Worm (Caenorhabditis elegans) whole organism, young adult: ENCODE measurements around the gene rpi-2.

Experiments used
- B0019.2 ChIP-seq: fragments of 200-800 bp; sonication (Bioruptor generic); conservative IDR thresholded peaks from 2 replicates; pipeline ENCODE4 v1.3.6; 2022; ENCODE audit warnings: missing genetic modification reagents, missing genetic modification characterization, missing compliant biosample characterization
- F23B12.7 ChIP-seq: sonication (generic microtip); optimal IDR thresholded peaks from 2 replicates; lab custom pipeline; 2017; ENCODE audit warnings: missing genetic modification characterization, mild to moderate bottlenecking, missing compliant biosample characterization, antibody characterized with exemption, moderate library complexity; ENCODE audit not compliant: insufficient read depth
- F52B5.7 ChIP-seq: sonication (generic microtip); optimal IDR thresholded peaks from 2 replicates; lab custom pipeline; 2016; ENCODE audit warnings: mild to moderate bottlenecking, missing genetic modification characterization, missing compliant biosample characterization
- T26A5.8 ChIP-seq: sonication (generic microtip); optimal IDR thresholded peaks from 2 replicates; lab custom pipeline; 2016; ENCODE audit warnings: missing genetic modification characterization, missing compliant biosample characterization
- Y53F4B.3 ChIP-seq: fragments of 200-800 bp; sonication (Bioruptor generic); IDR thresholded peaks from 2 replicates; pipeline ENCODE4 v1.3.6; 2022; ENCODE audit warnings: missing genetic modification reagents, missing genetic modification characterization, missing compliant biosample characterization
- Y79H2A.3 ChIP-seq: fragments of 200-800 bp; sonication (Bioruptor generic); conservative IDR thresholded peaks from 2 replicates; pipeline ENCODE4 v1.3.6; 2022; ENCODE audit warnings: missing genetic modification reagents, missing genetic modification characterization, missing compliant biosample characterization
- dpl-1 ChIP-seq: fragments of 150-350 bp; optimal IDR thresholded peaks from 2 replicates; lab custom pipeline; 2014; ENCODE audit warnings: missing biosample characterization, missing genetic modification reagents, missing genetic modification characterization
- hmg-1.2 ChIP-seq: fragments of 200-800 bp; sonication (Bioruptor generic); IDR thresholded peaks from 2 replicates; pipeline ENCODE4 v1.3.6; 2022; ENCODE audit warnings: missing genetic modification reagents, missing genetic modification characterization, missing compliant biosample characterization
- nhr-120 ChIP-seq: fragments of 200-800 bp; sonication (Bioruptor generic); IDR thresholded peaks from 2 replicates; pipeline ENCODE4 v1.3.6; 2022; ENCODE audit warnings: missing genetic modification characterization, missing compliant biosample characterization
- rec-8 ChIP-seq, 2 experiments: sonication (generic microtip); optimal IDR thresholded peaks; 2 replicates each; lab custom pipeline; 2016; ENCODE audit warnings: mild to moderate bottlenecking in 2 of 2, missing genetic modification characterization in 2 of 2, missing genetic modification reagents in 2 of 2, missing genotype in 2 of 2, missing biosample characterization in 1 of 2, missing compliant biosample characterization in 1 of 2, moderate library complexity in 1 of 2
- sea-2 ChIP-seq: fragments of 200-800 bp; sonication (Bioruptor generic); IDR thresholded peaks from 2 replicates; pipeline ENCODE4 v1.3.6; 2022; ENCODE audit warnings: missing genetic modification characterization, missing compliant biosample characterization
- snpc-4 ChIP-seq, 5 experiments: fragments of 150-350 bp in 1 of 5; sonication (generic microtip) in 4 of 5; optimal IDR thresholded peaks; 2 replicates each; lab custom pipeline; 2014 to 2018; ENCODE audit warnings: missing genetic modification characterization in 5 of 5, missing biosample characterization in 3 of 5, antibody characterized with exemption in 2 of 5, mild to moderate bottlenecking in 2 of 5, missing compliant biosample characterization in 2 of 5, missing genotype in 2 of 5, moderate library complexity in 2 of 5, missing genetic modification reagents in 1 of 5
- ztf-18 ChIP-seq: sonication (generic microtip); optimal IDR thresholded peaks from 2 replicates; lab custom pipeline; 2016; ENCODE audit warnings: missing genotype, mild to moderate bottlenecking, missing genetic modification characterization, missing compliant biosample characterization

DNA sequence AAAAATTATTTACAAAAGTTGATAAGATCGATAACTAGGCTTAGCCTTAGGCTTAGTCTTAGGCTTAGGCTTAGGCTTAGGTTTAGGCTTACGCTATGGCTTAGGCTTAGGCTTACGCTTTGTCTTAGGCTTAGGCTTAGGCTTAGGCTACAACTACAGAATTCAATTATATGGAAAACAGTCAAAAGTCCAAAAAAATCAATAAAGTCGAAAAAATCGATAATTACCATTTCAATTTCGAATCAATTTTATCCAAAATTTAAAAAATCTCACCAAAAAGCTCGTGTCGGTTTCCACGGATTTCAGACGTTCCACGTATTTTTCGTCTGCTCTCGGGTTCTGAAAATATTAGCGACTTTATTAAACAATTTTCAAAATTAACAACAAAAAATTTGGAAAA lies 34.1 kb upstream of the rpi-2 start:
- no peak for TF ChIP-seq rec-8 (tag; optimal IDR thresholded peaks at IDR 0.05; lab: Kevin White, UChicago)
- TF ChIP-seq nhr-120, result no peak
- TF ChIP-seq dpl-1 (GFP tag; lab: Kevin White, UChicago), result no peak
- TF ChIP-seq Y53F4B.3 (GFP tag; lab: Robert Waterston, UW), result no peak
- TF ChIP-seq hmg-1.2 (GFP tag; lab: Robert Waterston, UW), result no peak
- no peak for TF ChIP-seq sea-2 (GFP tag; lab: Robert Waterston, UW)
- TF ChIP-seq T26A5.8 (tag; lab: Kevin White, UChicago), result no peak
- no peak for TF ChIP-seq F52B5.7 (tag; lab: Kevin White, UChicago)
- no peak for TF ChIP-seq B0019.2
- TF ChIP-seq F23B12.7 (tag; lab: Kevin White, UChicago), result no peak
- TF ChIP-seq ztf-18 (tag; lab: Kevin White, UChicago), result no peak
- no peak for TF ChIP-seq Y79H2A.3 (GFP tag; lab: Robert Waterston, UW)
- TF ChIP-seq snpc-4 (GFP tag; optimal IDR thresholded peaks at IDR 0.05; lab: Kevin White, UChicago), result no peak
- no peak for TF ChIP-seq snpc-4 (tag; optimal IDR thresholded peaks at IDR 0.05; lab: Kevin White, UChicago)
